Fruit fly (Drosophila melanogaster) whole organism, embryonic: Measurements from ENCODE around the gene MTF-1.

Experiments used
- Atf-2 ChIP-seq: fragments of 200-800 bp; sonication (Bioruptor generic); optimal IDR thresholded peaks from 2 replicates; lab custom pipeline; 2016; ENCODE audit warnings: missing biosample characterization, missing genetic modification characterization
- B-H1 ChIP-seq: fragments of 200-800 bp; sonication (Bioruptor generic); IDR thresholded peaks from 3 replicates; pipeline ENCODE4 v1.3.6; 2022; ENCODE audit warnings: missing biosample characterization, missing genetic modification characterization
- BEAF-32 ChIP-seq: fragments of 200-800 bp; sonication (Bioruptor generic); optimal IDR thresholded peaks from 3 replicates; lab custom pipeline; 2017; ENCODE audit warnings: missing biosample characterization, missing genetic modification characterization, mild to moderate bottlenecking, moderate library complexity, missing genetic modification reagents
- BtbVII ChIP-seq: fragments of 200-800 bp; sonication (Bioruptor generic); optimal IDR thresholded peaks from 3 replicates; lab custom pipeline; 2017; ENCODE audit warnings: missing biosample characterization, mild to moderate bottlenecking, missing genetic modification characterization
- CG10321 ChIP-seq: fragments of 200-800 bp; sonication (Bioruptor generic); IDR thresholded peaks from 2 replicates; pipeline ENCODE4 v1.3.6; 2022; ENCODE audit warnings: missing biosample characterization, missing genetic modification characterization
- CG10431 ChIP-seq: fragments of 200-800 bp; sonication (Bioruptor generic); optimal IDR thresholded peaks from 3 replicates; lab custom pipeline; 2018; ENCODE audit warnings: missing biosample characterization, mild to moderate bottlenecking, missing genetic modification characterization
- CG11085 ChIP-seq: fragments of 200-800 bp; sonication (Bioruptor generic); IDR thresholded peaks from 2 replicates; pipeline ENCODE4 v1.3.6; 2022; ENCODE audit warnings: missing biosample characterization, missing genetic modification characterization
- CG12155 ChIP-seq: fragments of 200-800 bp; sonication (Bioruptor generic); optimal IDR thresholded peaks from 3 replicates; lab custom pipeline; 2016; ENCODE audit warnings: missing biosample characterization, missing genetic modification characterization
- CG15514 ChIP-seq: fragments of 200-800 bp; sonication (Bioruptor generic); optimal IDR thresholded peaks from 3 replicates; lab custom pipeline; 2017; ENCODE audit warnings: missing biosample characterization, missing genetic modification characterization, mild to moderate bottlenecking, moderate library complexity, missing genetic modification reagents
- CG1647 ChIP-seq: fragments of 200-800 bp; sonication (Bioruptor generic); optimal IDR thresholded peaks from 3 replicates; lab custom pipeline; 2016; ENCODE audit warnings: missing biosample characterization, missing genetic modification characterization
- CG17328 ChIP-seq: fragments of 200-800 bp; sonication (Bioruptor generic); IDR thresholded peaks from 2 replicates; pipeline ENCODE4 v1.3.6; 2022; ENCODE audit warnings: missing biosample characterization, missing genetic modification characterization
- CG2120 ChIP-seq: fragments of 200-800 bp; sonication (Bioruptor generic); optimal IDR thresholded peaks from 3 replicates; lab custom pipeline; 2016; ENCODE audit warnings: missing biosample characterization, missing genetic modification characterization
- CG2712 ChIP-seq: fragments of 200-800 bp; optimal IDR thresholded peaks from 3 replicates; lab custom pipeline; 2019; ENCODE audit warnings: missing biosample characterization, mild to moderate bottlenecking, missing genetic modification characterization, moderate library complexity
- CG2889 ChIP-seq: fragments of 200-800 bp; sonication (Bioruptor generic); IDR thresholded peaks from 3 replicates; pipeline ENCODE4 v1.3.6; 2022; ENCODE audit warnings: missing biosample characterization, missing genetic modification characterization
- CG32767 ChIP-seq: fragments of 200-800 bp; sonication (Bioruptor generic); IDR thresholded peaks from 2 replicates; pipeline ENCODE4 v1.3.6; 2022; ENCODE audit warnings: missing biosample characterization, missing genetic modification characterization
- CG4404 ChIP-seq: fragments of 200-800 bp; sonication (Bioruptor generic); IDR thresholded peaks from 2 replicates; pipeline ENCODE4 v1.3.6; 2022; ENCODE audit warnings: missing biosample characterization, missing genetic modification characterization
- CG6689 ChIP-seq: fragments of 200-800 bp; sonication (Bioruptor generic); IDR thresholded peaks from 2 replicates; pipeline ENCODE4 v1.3.6; 2022; ENCODE audit warnings: missing biosample characterization, missing genetic modification characterization
- CG6791 ChIP-seq: fragments of 200-800 bp; sonication (Bioruptor generic); IDR thresholded peaks from 3 replicates; pipeline ENCODE4 v1.3.6; 2022; ENCODE audit warnings: missing biosample characterization, missing genetic modification characterization; ENCODE audit not compliant: partially characterized antibody
- CG7963 ChIP-seq: fragments of 200-800 bp; sonication (Bioruptor generic); IDR thresholded peaks from 3 replicates; pipeline ENCODE4 v1.3.6; 2022; ENCODE audit warnings: missing biosample characterization, missing genetic modification characterization; ENCODE audit not compliant: partially characterized antibody
- Chrac-16 ChIP-seq: fragments of 200-800 bp; sonication (Bioruptor generic); optimal IDR thresholded peaks from 3 replicates; lab custom pipeline; 2016; ENCODE audit warnings: missing biosample characterization, missing genetic modification characterization
- D19B ChIP-seq: fragments of 200-800 bp; sonication (Bioruptor generic); optimal IDR thresholded peaks from 2 replicates; lab custom pipeline; 2017; ENCODE audit warnings: missing biosample characterization, mild to moderate bottlenecking, missing genetic modification characterization
- Fer2 ChIP-seq: fragments of 200-800 bp; sonication (Bioruptor generic); optimal IDR thresholded peaks from 2 replicates; lab custom pipeline; 2018; ENCODE audit warnings: missing biosample characterization, mild to moderate bottlenecking, missing genetic modification characterization, moderate library complexity
- Gug ChIP-seq: fragments of 200-800 bp; sonication (Bioruptor generic); IDR thresholded peaks from 4 replicates; pipeline ENCODE4 v1.3.6; 2022; ENCODE audit warnings: missing biosample characterization, missing genetic modification characterization
- HmgD ChIP-seq: fragments of 200-800 bp; sonication (Bioruptor generic); optimal IDR thresholded peaks from 3 replicates; lab custom pipeline; 2016; ENCODE audit warnings: missing biosample characterization, missing genetic modification characterization
- Lim3 ChIP-seq: fragments of 200-800 bp; sonication (Bioruptor generic); IDR thresholded peaks from 2 replicates; pipeline ENCODE4 v1.3.6; 2022; ENCODE audit warnings: missing biosample characterization, missing genetic modification characterization
- Mes4 ChIP-seq: fragments of 200-800 bp; sonication (Bioruptor generic); optimal IDR thresholded peaks from 2 replicates; lab custom pipeline; 2016; ENCODE audit warnings: missing biosample characterization, missing genetic modification characterization
- Scr ChIP-seq: fragments of 200-800 bp; sonication (Bioruptor generic); IDR thresholded peaks from 2 replicates; pipeline ENCODE4 v1.3.6; 2022; ENCODE audit warnings: missing biosample characterization, missing genetic modification characterization; ENCODE audit not compliant: partially characterized antibody
- Sry-δ ChIP-seq: fragments of 200-800 bp; sonication (Bioruptor generic); optimal IDR thresholded peaks from 2 replicates; lab custom pipeline; 2016; ENCODE audit warnings: missing biosample characterization, missing genetic modification characterization
- Trl ChIP-seq, 3 experiments: fragments of >200 bp in 2 of 3; fragments of 200-800 bp in 1 of 3; sonication (Bioruptor generic) in 1 of 3; optimal IDR thresholded peaks; 2 replicates in 1 of 3; 3 replicates in 2 of 3; lab custom pipeline; 2016 to 2017; ENCODE audit warnings: missing biosample characterization in 1 of 3, missing genetic modification characterization in 1 of 3
- ase ChIP-seq: fragments of 200-800 bp; sonication (Bioruptor generic); IDR thresholded peaks from 3 replicates; pipeline ENCODE4 v1.3.6; 2022; ENCODE audit warnings: missing biosample characterization, missing genetic modification characterization
- bowl ChIP-seq: fragments of 200-800 bp; sonication (Bioruptor generic); IDR thresholded peaks from 2 replicates; pipeline ENCODE4 v1.3.6; 2022; ENCODE audit warnings: missing biosample characterization, missing genetic modification characterization
- bsh ChIP-seq, 2 experiments: fragments of 200-800 bp; sonication (Bioruptor generic); optimal IDR thresholded peaks; 2 replicates each; lab custom pipeline; 2017 to 2018; ENCODE audit warnings: mild to moderate bottlenecking in 2 of 2, missing biosample characterization in 2 of 2, missing genetic modification characterization in 2 of 2, moderate library complexity in 1 of 2
- chif ChIP-seq, 2 experiments: fragments of 200-800 bp; sonication (Bioruptor generic); optimal IDR thresholded peaks; 3 replicates each; lab custom pipeline; 2016; ENCODE audit warnings: missing biosample characterization in 2 of 2, missing genetic modification characterization in 2 of 2
- ci ChIP-seq: fragments of 200-800 bp; sonication (Bioruptor generic); IDR thresholded peaks from 3 replicates; pipeline ENCODE4 v1.3.6; 2022; ENCODE audit warnings: missing biosample characterization, missing genetic modification characterization
- dan ChIP-seq: fragments of 200-800 bp; sonication (Bioruptor generic); IDR thresholded peaks from 2 replicates; pipeline ENCODE4 v1.3.6; 2022; ENCODE audit warnings: missing biosample characterization, missing genetic modification characterization
- dimm ChIP-seq: fragments of 200-800 bp; sonication (Bioruptor generic); IDR thresholded peaks from 2 replicates; pipeline ENCODE4 v1.3.6; 2022; ENCODE audit warnings: missing biosample characterization, missing genetic modification characterization
- dmrt99B ChIP-seq: fragments of 200-800 bp; sonication (Bioruptor generic); optimal IDR thresholded peaks from 2 replicates; lab custom pipeline; 2018; ENCODE audit warnings: missing biosample characterization, mild to moderate bottlenecking, missing genetic modification characterization, moderate library complexity
- dpn ChIP-seq, 2 experiments: fragments of 200-800 bp; sonication (Bioruptor generic); optimal IDR thresholded peaks; 3 replicates each; lab custom pipeline; 2016; ENCODE audit warnings: missing biosample characterization in 2 of 2, missing genetic modification characterization in 2 of 2
- fd3F ChIP-seq: fragments of 200-800 bp; sonication (Bioruptor generic); optimal IDR thresholded peaks from 2 replicates; lab custom pipeline; 2018; ENCODE audit warnings: missing biosample characterization, mild to moderate bottlenecking, missing genetic modification characterization, moderate library complexity
- fru ChIP-seq: fragments of >200 bp; optimal IDR thresholded peaks from 2 replicates; lab custom pipeline; 2017
- ftz-f1 ChIP-seq: fragments of 200-800 bp; sonication (Bioruptor generic); optimal IDR thresholded peaks from 2 replicates; lab custom pipeline; 2016; ENCODE audit warnings: missing biosample characterization, missing genetic modification characterization
- gsb-n ChIP-seq: fragments of 200-800 bp; sonication (Bioruptor generic); optimal IDR thresholded peaks from 3 replicates; lab custom pipeline; 2018; ENCODE audit warnings: missing biosample characterization, mild to moderate bottlenecking, missing genetic modification characterization
- lab ChIP-seq: fragments of 200-800 bp; sonication (Bioruptor generic); optimal IDR thresholded peaks from 3 replicates; lab custom pipeline; 2017; ENCODE audit warnings: missing biosample characterization, missing genetic modification characterization, mild to moderate bottlenecking, moderate library complexity, missing genetic modification reagents
- mirr ChIP-seq: fragments of 200-800 bp; sonication (Bioruptor generic); optimal IDR thresholded peaks from 3 replicates; lab custom pipeline; 2018; ENCODE audit warnings: missing biosample characterization, mild to moderate bottlenecking, missing genetic modification characterization
- phol ChIP-seq: fragments of 200-800 bp; sonication (Bioruptor generic); optimal IDR thresholded peaks from 3 replicates; lab custom pipeline; 2018; ENCODE audit warnings: missing biosample characterization, mild to moderate bottlenecking, missing genetic modification characterization, moderate library complexity
- repo ChIP-seq: fragments of 200-800 bp; sonication (Bioruptor generic); optimal IDR thresholded peaks from 2 replicates; lab custom pipeline; 2016; ENCODE audit warnings: missing biosample characterization, missing genetic modification characterization
- sc ChIP-seq, 3 experiments: fragments of >200 bp in 2 of 3; fragments of 200-800 bp in 1 of 3; sonication (Bioruptor generic) in 1 of 3; optimal IDR thresholded peaks; 2 replicates in 2 of 3; 3 replicates in 1 of 3; lab custom pipeline; 2017; ENCODE audit warnings: mild to moderate bottlenecking in 1 of 3, missing biosample characterization in 1 of 3, missing genetic modification characterization in 1 of 3, missing genetic modification reagents in 1 of 3
- slp2 ChIP-seq: fragments of 200-800 bp; sonication (Bioruptor generic); optimal IDR thresholded peaks from 2 replicates; lab custom pipeline; 2016; ENCODE audit warnings: missing biosample characterization, missing genetic modification characterization
- tgo ChIP-seq: fragments of 200-800 bp; sonication (Bioruptor generic); IDR thresholded peaks from 3 replicates; pipeline ENCODE4 v1.3.6; 2022; ENCODE audit warnings: missing biosample characterization, missing genetic modification characterization
- vfl ChIP-seq: fragments of 200-800 bp; sonication (Bioruptor generic); optimal IDR thresholded peaks from 2 replicates; lab custom pipeline; 2016; ENCODE audit warnings: missing biosample characterization, missing genetic modification characterization

Gene MTF-1

dm6 chr3L:9398435-9398981 lies 31.6 kb upstream of the MTF-1 start (continued):
- TF ChIP-seq Gug (GFP tag; lab: Robert Waterston, UW), result 0 out of 4 replicates have a peak, but pooled peaks have one; percentile 18
- no peak for TF ChIP-seq ftz-f1 (GFP tag; lab: Kevin White, UChicago)
- TF ChIP-seq Fer2, result no peak
- TF ChIP-seq tgo (GFP tag; lab: Robert Waterston, UW), result no peak
- no peak for TF ChIP-seq CG2120 (GFP tag; lab: Kevin White, UChicago)
- TF ChIP-seq mirr (GFP tag; lab: Kevin White, UChicago), result no peak
- peak; percentile 12 for TF ChIP-seq CG2712 (tag; lab: Kevin White, UChicago)
- no peak for TF ChIP-seq CG32767 (GFP tag; lab: Robert Waterston, UW)
- TF ChIP-seq vfl (GFP tag; lab: Kevin White, UChicago), result no peak
- no peak for TF ChIP-seq CG12155
- TF ChIP-seq Trl (optimal IDR thresholded peaks at IDR 0.05; lab: Kevin White, UChicago), result peak; percentile 14 to 17
- TF ChIP-seq Trl (GFP tag; optimal IDR thresholded peaks at IDR 0.05; lab: Kevin White, UChicago), result no peak
- no peak for TF ChIP-seq fd3F (GFP tag; lab: Kevin White, UChicago)
- no peak for TF ChIP-seq lab (GFP tag; lab: Kevin White, UChicago)
- peak; percentile 4 for TF ChIP-seq phol (tag; lab: Kevin White, UChicago)
- no peak for TF ChIP-seq CG1647 (GFP tag; lab: Kevin White, UChicago)
- no peak for TF ChIP-seq bsh (GFP tag; optimal IDR thresholded peaks at IDR 0.05; lab: Kevin White, UChicago)
- no peak for TF ChIP-seq CG6791 (GFP tag; lab: Robert Waterston, UW)
- no peak for TF ChIP-seq BEAF-32
- TF ChIP-seq Scr (GFP tag; lab: Robert Waterston, UW), result no peak
- no peak for TF ChIP-seq slp2
- no peak for TF ChIP-seq bowl (GFP tag; lab: Robert Waterston, UW)
- TF ChIP-seq gsb-n (tag; lab: Kevin White, UChicago), result no peak
- no peak for TF ChIP-seq dpn (GFP tag; optimal IDR thresholded peaks at IDR 0.05; lab: Kevin White, UChicago)
- TF ChIP-seq dan (GFP tag; lab: Robert Waterston, UW), result no peak
- no peak for TF ChIP-seq CG10431 (GFP tag; lab: Kevin White, UChicago)
- TF ChIP-seq HmgD (GFP tag; lab: Kevin White, UChicago), result no peak
- no peak for TF ChIP-seq CG7963 (GFP tag; lab: Robert Waterston, UW)
- no peak for TF ChIP-seq CG6689
- TF ChIP-seq CG15514 (GFP tag; lab: Kevin White, UChicago), result no peak
- TF ChIP-seq chif (GFP tag; optimal IDR thresholded peaks at IDR 0.05; lab: Kevin White, UChicago), result no peak
- no peak for TF ChIP-seq CG17328 (GFP tag; lab: Robert Waterston, UW)
- no peak for TF ChIP-seq Mes4 (GFP tag; lab: Kevin White, UChicago)
- no peak for TF ChIP-seq Lim3 (GFP tag; lab: Robert Waterston, UW)
- TF ChIP-seq repo (GFP tag; lab: Kevin White, UChicago), result no peak
- no peak for TF ChIP-seq CG2889 (GFP tag; lab: Robert Waterston, UW)
- no peak for TF ChIP-seq CG4404
- TF ChIP-seq dmrt99B (tag; lab: Kevin White, UChicago), result peak; percentile 9
- no peak for TF ChIP-seq Sry-δ (GFP tag; lab: Kevin White, UChicago)
- TF ChIP-seq D19B (GFP tag; lab: Kevin White, UChicago), result peak; percentile 90
- no peak for TF ChIP-seq CG10321 (GFP tag; lab: Robert Waterston, UW)
- no peak for TF ChIP-seq ase (GFP tag; lab: Robert Waterston, UW)
- TF ChIP-seq sc (optimal IDR thresholded peaks at IDR 0.05; lab: Kevin White, UChicago), result no peak
- no peak for TF ChIP-seq sc (GFP tag; optimal IDR thresholded peaks at IDR 0.05; lab: Kevin White, UChicago)
- no peak for TF ChIP-seq BtbVII (GFP tag; lab: Kevin White, UChicago)
- TF ChIP-seq B-H1, result no peak; the same call in 2 of the 3 replicates
- TF ChIP-seq ci (GFP tag; lab: Robert Waterston, UW), result peak; percentile 54; the same call in 2 of the 3 replicates
- TF ChIP-seq Chrac-16 (GFP tag; lab: Kevin White, UChicago), result no peak
- no peak for TF ChIP-seq CG11085
- TF ChIP-seq fru, result no peak
- no peak for TF ChIP-seq Atf-2 (GFP tag; lab: Kevin White, UChicago)
- no peak for TF ChIP-seq dimm
